Fruit fly (Drosophila melanogaster): ENCODE data around the gene Jasper.

Gene Jasper

DNA sequence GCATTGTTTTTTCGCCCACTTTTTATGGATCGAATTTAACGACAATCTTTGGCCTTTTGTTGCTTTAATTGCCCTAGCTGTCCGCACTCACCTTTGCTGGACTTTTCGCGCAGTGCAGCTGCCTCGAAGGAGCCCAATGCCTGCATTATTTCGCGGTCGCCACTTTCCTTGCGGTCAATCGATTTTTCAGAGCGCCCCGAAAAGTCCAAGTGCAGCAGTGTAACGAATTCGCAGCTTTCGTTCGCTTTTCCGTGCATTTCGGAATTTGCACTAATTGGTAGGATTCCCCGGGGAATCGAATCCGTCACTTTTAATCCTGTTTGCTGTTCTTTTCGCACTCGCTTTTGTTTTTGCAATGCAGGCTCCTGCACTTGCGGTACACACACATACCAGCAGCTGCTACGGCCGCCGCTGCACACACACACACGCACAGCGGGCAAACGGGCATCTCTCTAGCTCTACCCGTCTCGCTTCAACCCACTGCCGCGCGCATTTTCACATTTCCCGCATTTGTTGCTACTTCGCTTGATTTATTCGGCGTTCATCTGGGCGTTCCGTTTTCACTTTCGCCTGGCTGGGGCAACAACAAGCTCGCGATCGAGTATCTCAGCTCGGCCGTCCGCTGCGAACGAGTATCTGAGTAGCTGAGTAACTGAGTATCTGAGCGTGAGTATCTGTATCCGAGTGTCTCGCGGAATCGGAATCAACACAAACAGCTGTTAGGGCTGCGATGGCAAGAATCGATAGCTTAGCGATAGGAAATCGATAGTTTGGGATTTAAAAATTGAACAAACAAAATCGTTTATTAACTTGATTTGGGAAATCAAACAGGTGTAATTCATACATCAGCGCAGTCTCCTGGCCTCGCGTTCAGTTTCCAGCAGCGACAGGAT lies 30.5 kb upstream of the Jasper start, which contains the start of gene Mgat2 (continued):
- no peak for TF ChIP-seq tin (GFP tag; optimal IDR thresholded peaks at IDR 0.05)
- TF ChIP-seq NfI (GFP tag; optimal IDR thresholded peaks at IDR 0.05), result peak; percentile 16
- peak; percentile 18 for TF ChIP-seq HHEX (GFP tag; optimal IDR thresholded peaks at IDR 0.05)
- TF ChIP-seq CG7839 (tag; optimal IDR thresholded peaks at IDR 0.05), result no peak
- peak; percentile 31 for TF ChIP-seq CG11398 (GFP tag; optimal IDR thresholded peaks at IDR 0.05)
- peak; percentile 61; the same call in 1 of the 2 replicates for TF ChIP-seq Adf1 (GFP tag; IDR thresholded peaks at IDR 0.05)
- TF ChIP-seq Ets65A (GFP tag), result peak; percentile 87
- peak; percentile 97 for TF ChIP-seq CG16863 (GFP tag; optimal IDR thresholded peaks at IDR 0.05)
- TF ChIP-seq lab (GFP tag; optimal IDR thresholded peaks at IDR 0.05), result peak; percentile 56
- TF ChIP-seq Lpt (GFP tag; optimal IDR thresholded peaks at IDR 0.05), result no peak
- no peak for TF ChIP-seq dimm (GFP tag; IDR thresholded peaks at IDR 0.05)
- TF ChIP-seq CG1603 (tag; optimal IDR thresholded peaks at IDR 0.05), result peak; percentile 44
- no peak for TF ChIP-seq usp (GFP tag; optimal IDR thresholded peaks at IDR 0.05)
- TF ChIP-seq CG10321 (GFP tag; IDR thresholded peaks at IDR 0.05), result peak; percentile 72
- no peak for TF ChIP-seq sqz (GFP tag; optimal IDR thresholded peaks at IDR 0.05)
- no peak for TF ChIP-seq row (GFP tag; IDR thresholded peaks at IDR 0.05)
- TF ChIP-seq sima (GFP tag; optimal IDR thresholded peaks at IDR 0.05), result no peak
- peak; percentile 72 for TF ChIP-seq CG7745 (tag; optimal IDR thresholded peaks at IDR 0.05)
- peak; percentile 19 for TF ChIP-seq CG1233 (GFP tag; optimal IDR thresholded peaks at IDR 0.05)
- TF ChIP-seq bab2 (GFP tag; optimal IDR thresholded peaks at IDR 0.05), result no peak
- no peak for TF ChIP-seq CG11093 (GFP tag; IDR thresholded peaks at IDR 0.05)
- TF ChIP-seq CG3065 (GFP tag; optimal IDR thresholded peaks at IDR 0.05), result no peak
- TF ChIP-seq CG9727 (GFP tag; optimal IDR thresholded peaks at IDR 0.05), result peak; percentile 38
- no peak for TF ChIP-seq otp (GFP tag; IDR thresholded peaks at IDR 0.05)
- peak; percentile 87 for TF ChIP-seq Jarid2 (GFP tag; optimal IDR thresholded peaks at IDR 0.05)
- TF ChIP-seq CG4820 (GFP tag; optimal IDR thresholded peaks at IDR 0.05), result no peak
- TF ChIP-seq ewg (GFP tag; optimal IDR thresholded peaks at IDR 0.05), result no peak
- TF ChIP-seq CG13123 (GFP tag; optimal IDR thresholded peaks at IDR 0.05), result no peak
- TF ChIP-seq bigmax (GFP tag; optimal IDR thresholded peaks at IDR 0.05), result peak; percentile 15
- peak; percentile 19 for TF ChIP-seq CG14710 (tag; optimal IDR thresholded peaks at IDR 0.05)
- TF ChIP-seq CG6654 (GFP tag; optimal IDR thresholded peaks at IDR 0.05), result no peak
- TF ChIP-seq dan (GFP tag; IDR thresholded peaks at IDR 0.05), result no peak
- TF ChIP-seq Dll (GFP tag; IDR thresholded peaks at IDR 0.05; ENCODE audit: partially characterized antibody), result peak; percentile 96
- TF ChIP-seq CG10959 (GFP tag; IDR thresholded peaks at IDR 0.05), result no peak
- TF ChIP-seq grau (tag; optimal IDR thresholded peaks at IDR 0.05), result peak; percentile 28
- TF ChIP-seq Nf-YB (GFP tag; optimal IDR thresholded peaks at IDR 0.05), result peak; percentile 57
- TF ChIP-seq CG13296 (GFP tag; optimal IDR thresholded peaks at IDR 0.05), result peak; percentile 41
- TF ChIP-seq CG13287 (GFP tag; IDR thresholded peaks at IDR 0.05; ENCODE audit: partially characterized antibody), result peak; percentile 93
- no peak for TF ChIP-seq dmrt99B (tag; optimal IDR thresholded peaks at IDR 0.05)
- TF ChIP-seq CG10565 (GFP tag; optimal IDR thresholded peaks at IDR 0.05), result no peak
- no peak for TF ChIP-seq Vsx1 (GFP tag; optimal IDR thresholded peaks at IDR 0.05)
- TF ChIP-seq Pdp1 (GFP tag; optimal IDR thresholded peaks at IDR 0.05), result peak in 1 of 2 experiments; percentile 18
- no peak for TF ChIP-seq CG18619 (GFP tag; optimal IDR thresholded peaks at IDR 0.05)
- peak; percentile 84 for TF ChIP-seq nerfin-1 (tag; optimal IDR thresholded peaks at IDR 0.05)
- peak; percentile 11 for TF ChIP-seq ems (GFP tag; optimal IDR thresholded peaks at IDR 0.05)
- TF ChIP-seq CG7786 (GFP tag; optimal IDR thresholded peaks at IDR 0.05), result no peak
- TF ChIP-seq btn (GFP tag; optimal IDR thresholded peaks at IDR 0.05), result no peak
- no peak for TF ChIP-seq H15 (GFP tag; IDR thresholded peaks at IDR 0.05)
- TF ChIP-seq CkIIα-i1 (GFP tag; IDR thresholded peaks at IDR 0.05), result no peak
